Fruit fly (Drosophila melanogaster) Kc167 (cell line): ENCODE data around the gene Eip63F-1.

Experiments
- Myc ChIP-seq: fragments of >200 bp; optimal IDR thresholded peaks from 2 replicates; lab custom pipeline; 2017; ENCODE audit warnings: missing external identifiers
- Sin3A ChIP-seq: fragments of >200 bp; optimal IDR thresholded peaks from 2 replicates; lab custom pipeline; 2018; ENCODE audit warnings: missing external identifiers
- h ChIP-seq: fragments of >200 bp; optimal IDR thresholded peaks from 3 replicates; lab custom pipeline; 2018; ENCODE audit warnings: missing external identifiers
- insv ChIP-seq: fragments of >200 bp; optimal IDR thresholded peaks from 3 replicates; lab custom pipeline; 2018; ENCODE audit warnings: missing external identifiers
- psq ChIP-seq: fragments of >200 bp; optimal IDR thresholded peaks from 2 replicates; lab custom pipeline; 2017; ENCODE audit warnings: missing external identifiers
- ttk ChIP-seq: sonication (Bioruptor generic); optimal IDR thresholded peaks from 2 replicates; lab custom pipeline; 2017; ENCODE audit warnings: missing external identifiers

Eip63F-1 gene

dm6 chr3L:3960877-3961417, 25.5 kb upstream of the Eip63F-1 start:
- TF ChIP-seq ttk (lab: Kevin White, UChicago) (no peak), Myc (no peak), h (lab: Kevin White, UChicago) (no peak), psq (lab: Kevin White, UChicago) (no peak), Sin3A (lab: Kevin White, UChicago) (no peak), insv (lab: Kevin White, UChicago) (no peak)

- TF ChIP-seq Myc (no peak), h (lab: Kevin White, UChicago) (no peak), Sin3A (lab: Kevin White, UChicago) (no peak), insv (lab: Kevin White, UChicago) (no peak), ttk (lab: Kevin White, UChicago) (no peak), psq (lab: Kevin White, UChicago) (no peak)
Measured at dm6 chr3L:3952468-3952867, 17.1 kb upstream of the Eip63F-1 start, which contains the start of gene CG14984. TSS of gene CG14984 (minus strand) at chr3L:3952550.

dm6 chr3L:3951875-3952274, 16.5 kb upstream of the Eip63F-1 start:
- TF ChIP-seq h (lab: Kevin White, UChicago) (no peak), Sin3A (lab: Kevin White, UChicago) (no peak), ttk (lab: Kevin White, UChicago) (no peak), insv (lab: Kevin White, UChicago) (no peak), Myc (no peak), psq (lab: Kevin White, UChicago) (no peak)

- no peak for TF ChIP-seq psq (lab: Kevin White, UChicago)
Measured at dm6 chr3L:3949205-3949604, 13.8 kb upstream of the Eip63F-1 start, which contains the start of gene CG14983. TSS of gene CG14983 (minus strand) at chr3L:3949305.

dm6 chr3L:3947301-3947941, 12.0 kb upstream of the Eip63F-1 start, which contains the start of gene CG10853:
TSS of gene CG10853 (plus strand) at chr3L:3947891.
- no peak for TF ChIP-seq h (lab: Kevin White, UChicago)
- no peak for TF ChIP-seq insv (lab: Kevin White, UChicago)
- TF ChIP-seq psq (lab: Kevin White, UChicago), result no peak
- TF ChIP-seq ttk (lab: Kevin White, UChicago), result no peak

- TF ChIP-seq h (lab: Kevin White, UChicago), result no peak
- no peak for TF ChIP-seq insv (lab: Kevin White, UChicago)
- TF ChIP-seq psq (lab: Kevin White, UChicago), result no peak
- no peak for TF ChIP-seq Myc
- no peak for TF ChIP-seq Sin3A (lab: Kevin White, UChicago)
- no peak for TF ChIP-seq ttk (lab: Kevin White, UChicago)
Measured at dm6 chr3L:3942241-3943028, 7.0 kb upstream of the Eip63F-1 start, which contains the start of the genes CG10863 and CG14982. TSS of gene CG10863 (minus strand) at chr3L:3942465. TSS of gene CG14982 (plus strand) at chr3L:3942710.

- TF ChIP-seq Sin3A (lab: Kevin White, UChicago), result no peak
Measured at dm6 chr3L:3940075-3940819, 4.8 kb upstream of the Eip63F-1 start, which contains the start of gene CG12766. TSS of gene CG12766 (minus strand) at chr3L:3940125.

- TF ChIP-seq Myc, result no peak
- TF ChIP-seq ttk (lab: Kevin White, UChicago), result no peak
- TF ChIP-seq insv (lab: Kevin White, UChicago), result no peak
- no peak for TF ChIP-seq psq (lab: Kevin White, UChicago)
Measured at dm6 chr3L:3937806-3938205, 2.4 kb upstream of the Eip63F-1 start, which contains the start of gene CG10866. TSS of gene CG10866 (minus strand) at chr3L:3937992.

- TF ChIP-seq ttk (lab: Kevin White, UChicago) (no peak), insv (lab: Kevin White, UChicago) (no peak), h (lab: Kevin White, UChicago) (no peak)
Measured at dm6 chr3L:3934110-3934509, 1.3 kb downstream of the Eip63F-1 start.

- TF ChIP-seq Sin3A (lab: Kevin White, UChicago), result no peak
- TF ChIP-seq psq (lab: Kevin White, UChicago), result no peak
- TF ChIP-seq insv (lab: Kevin White, UChicago), result no peak
- no peak for TF ChIP-seq ttk (lab: Kevin White, UChicago)
- TF ChIP-seq h (lab: Kevin White, UChicago), result no peak
- TF ChIP-seq Myc, result no peak
Measured at dm6 chr3L:3933599-3933998, 1.8 kb downstream of the Eip63F-1 start.

dm6 chr3L:3932742-3933289, 2.6 kb downstream of the Eip63F-1 start:
- TF ChIP-seq psq (lab: Kevin White, UChicago) (no peak), Myc (no peak), insv (lab: Kevin White, UChicago) (no peak), ttk (lab: Kevin White, UChicago) (no peak), h (lab: Kevin White, UChicago) (no peak), Sin3A (lab: Kevin White, UChicago) (no peak)
